Worm (Caenorhabditis elegans) whole organism, young adult: ENCODE data around the gene kin-30.
"Not testable (repeated sequence)": the region's sequence is repeated elsewhere in the genome, so short reads cannot be mapped to it uniquely, and the experiment has no call there.

Source experiments
- B0035.1 ChIP-seq: sonication (generic microtip); optimal IDR thresholded peaks from 2 replicates; lab custom pipeline; 2016; ENCODE audit warnings: missing genetic modification characterization, mild to moderate bottlenecking, missing compliant biosample characterization, missing genotype, missing genetic modification reagents
- B0336.3 ChIP-seq: fragments of 200-800 bp; sonication (Bioruptor generic); IDR thresholded peaks from 2 replicates; pipeline ENCODE4 v1.3.6; 2022; ENCODE audit warnings: missing genetic modification characterization, missing compliant biosample characterization
- D2030.7 ChIP-seq: fragments of 200-800 bp; sonication (Bioruptor generic); IDR thresholded peaks from 2 replicates; pipeline ENCODE4 v1.3.6; 2022; ENCODE audit warnings: missing genetic modification reagents, missing genetic modification characterization, missing compliant biosample characterization
- F33H1.4 ChIP-seq: fragments of 200-800 bp; sonication (Bioruptor generic); IDR thresholded peaks from 2 replicates; pipeline ENCODE4 v1.3.6; 2022; ENCODE audit warnings: missing genetic modification reagents, missing genetic modification characterization, missing compliant biosample characterization
- F37B4.10 ChIP-seq: fragments of 200-800 bp; sonication (Bioruptor generic); IDR thresholded peaks from 2 replicates; pipeline ENCODE4 v1.3.6; 2022; ENCODE audit warnings: missing genetic modification characterization, missing compliant biosample characterization
- F39B2.1 ChIP-seq: fragments of 200-800 bp; sonication (Bioruptor generic); IDR thresholded peaks from 2 replicates; pipeline ENCODE4 v1.3.6; 2022; ENCODE audit warnings: missing genetic modification reagents, missing genetic modification characterization, missing compliant biosample characterization
- F57A8.1 ChIP-seq: fragments of 200-800 bp; sonication (Bioruptor generic); optimal IDR thresholded peaks from 2 replicates; lab custom pipeline; 2018; ENCODE audit warnings: mild to moderate bottlenecking, missing genetic modification characterization, moderate library complexity, missing compliant biosample characterization
- F57C9.4 ChIP-seq: sonication (generic microtip); optimal IDR thresholded peaks from 2 replicates; lab custom pipeline; 2017; ENCODE audit warnings: mild to moderate bottlenecking, missing genetic modification characterization, missing compliant biosample characterization
- Y53F4B.3 ChIP-seq: fragments of 200-800 bp; sonication (Bioruptor generic); IDR thresholded peaks from 2 replicates; pipeline ENCODE4 v1.3.6; 2022; ENCODE audit warnings: missing genetic modification reagents, missing genetic modification characterization, missing compliant biosample characterization
- Y56A3A.18 ChIP-seq: fragments of 200-800 bp; sonication (Bioruptor generic); IDR thresholded peaks from 2 replicates; pipeline ENCODE4 v1.3.6; 2022; ENCODE audit warnings: missing genetic modification reagents, missing genetic modification characterization, missing compliant biosample characterization
- Y67H2A.10 ChIP-seq: fragments of 200-800 bp; sonication (Bioruptor generic); conservative IDR thresholded peaks from 2 replicates; pipeline ENCODE4 v1.3.6; 2022; ENCODE audit warnings: missing genetic modification reagents, missing genetic modification characterization, missing compliant biosample characterization
- ama-1 ChIP-seq, 3 experiments: fragments of 150-350 bp in 1 of 3; sonication (generic microtip) in 2 of 3; optimal IDR thresholded peaks; 2 replicates each; lab custom pipeline; 2014 to 2018; ENCODE audit warnings: missing biosample characterization in 2 of 3, missing genetic modification characterization in 2 of 3, missing genetic modification reagents in 2 of 3
- attf-3 ChIP-seq: fragments of 200-800 bp; sonication (Bioruptor generic); conservative IDR thresholded peaks from 2 replicates; pipeline ENCODE4 v1.3.6; 2022; ENCODE audit warnings: missing genetic modification reagents, missing genetic modification characterization, missing compliant biosample characterization
- attf-6 ChIP-seq: fragments of 200-800 bp; sonication (Bioruptor generic); IDR thresholded peaks from 2 replicates; pipeline ENCODE4 v1.3.6; 2022; ENCODE audit warnings: missing genetic modification reagents, missing genetic modification characterization, missing compliant biosample characterization
- ccch-3 ChIP-seq: fragments of 200-800 bp; sonication (Bioruptor generic); optimal IDR thresholded peaks from 2 replicates; lab custom pipeline; 2018; ENCODE audit warnings: mild to moderate bottlenecking, missing genetic modification characterization, missing compliant biosample characterization
- ceh-79 ChIP-seq: sonication (generic microtip); optimal IDR thresholded peaks from 2 replicates; lab custom pipeline; 2017; ENCODE audit warnings: mild to moderate bottlenecking, missing genetic modification characterization, missing compliant biosample characterization
- chd-7 ChIP-seq: sonication (generic microtip); optimal IDR thresholded peaks from 2 replicates; lab custom pipeline; 2016; ENCODE audit warnings: mild to moderate bottlenecking, missing genetic modification characterization, moderate library complexity, missing compliant biosample characterization
- dox-1 ChIP-seq: fragments of 200-800 bp; sonication (Bioruptor generic); IDR thresholded peaks from 2 replicates; pipeline ENCODE4 v1.3.6; 2022; ENCODE audit warnings: missing genetic modification reagents, missing genetic modification characterization, missing compliant biosample characterization
- efl-1 ChIP-seq: fragments of 150-350 bp; optimal IDR thresholded peaks from 2 replicates; lab custom pipeline; 2014; ENCODE audit warnings: missing biosample characterization, missing genetic modification reagents, missing genetic modification characterization
- egl-18 ChIP-seq: fragments of 200-800 bp; sonication (Bioruptor generic); IDR thresholded peaks from 2 replicates; pipeline ENCODE4 v1.3.6; 2022; ENCODE audit warnings: missing genetic modification reagents, missing genetic modification characterization, missing compliant biosample characterization
- him-1 ChIP-seq: sonication (generic microtip); optimal IDR thresholded peaks from 2 replicates; lab custom pipeline; 2016; ENCODE audit warnings: missing genotype, missing genetic modification reagents, missing genetic modification characterization, missing compliant biosample characterization
- hlh-12 ChIP-seq: sonication (generic microtip); optimal IDR thresholded peaks from 2 replicates; lab custom pipeline; 2016; ENCODE audit warnings: missing genetic modification characterization, missing compliant biosample characterization
- hmg-20 ChIP-seq: fragments of 200-800 bp; sonication (Bioruptor generic); IDR thresholded peaks from 2 replicates; pipeline ENCODE4 v1.3.6; 2022; ENCODE audit warnings: missing genetic modification reagents, missing genetic modification characterization, missing compliant biosample characterization
- hrde-1 ChIP-seq: sonication (generic microtip); optimal IDR thresholded peaks from 2 replicates; lab custom pipeline; 2016; ENCODE audit warnings: missing genetic modification characterization, mild to moderate bottlenecking, missing compliant biosample characterization, moderate library complexity, missing genotype, missing genetic modification reagents, borderline replicate concordance
- lag-1 ChIP-seq: fragments of 200-800 bp; sonication (Bioruptor generic); IDR thresholded peaks from 2 replicates; pipeline ENCODE4 v1.3.6; 2022; ENCODE audit warnings: missing genetic modification reagents, missing genetic modification characterization, missing compliant biosample characterization
- let-526 ChIP-seq: fragments of 200-800 bp; sonication (Bioruptor generic); IDR thresholded peaks from 2 replicates; pipeline ENCODE4 v1.3.6; 2022; ENCODE audit warnings: missing genetic modification reagents, missing genetic modification characterization, missing compliant biosample characterization
- let-607 ChIP-seq, 2 experiments: fragments of 200-800 bp in 1 of 2; sonication (Bioruptor generic) in 1 of 2; sonication (generic microtip) in 1 of 2; optimal IDR thresholded peaks; 2 replicates each; lab custom pipeline; 2016 to 2018; ENCODE audit warnings: mild to moderate bottlenecking in 2 of 2, missing compliant biosample characterization in 2 of 2, missing genetic modification characterization in 2 of 2, moderate library complexity in 2 of 2, missing genotype in 1 of 2
- nfya-1 ChIP-seq: sonication (generic microtip); optimal IDR thresholded peaks from 2 replicates; lab custom pipeline; 2017; ENCODE audit warnings: antibody characterized with exemption, missing compliant biosample characterization, missing genetic modification characterization, borderline replicate concordance; ENCODE audit not compliant: insufficient read depth
- nfya-2 ChIP-seq: fragments of 200-800 bp; sonication (Bioruptor generic); IDR thresholded peaks from 2 replicates; pipeline ENCODE4 v1.3.6; 2022; ENCODE audit warnings: missing genetic modification reagents, missing genetic modification characterization, missing compliant biosample characterization
- nfyb-1 ChIP-seq: fragments of 200-800 bp; sonication (Bioruptor generic); IDR thresholded peaks from 2 replicates; pipeline ENCODE4 v1.3.6; 2022; ENCODE audit warnings: missing genetic modification reagents, missing genetic modification characterization, missing compliant biosample characterization
- rpc-1 ChIP-seq, 2 experiments: fragments of 150-350 bp in 1 of 2; sonication (generic microtip) in 1 of 2; optimal IDR thresholded peaks; 2 replicates each; lab custom pipeline; 2014 to 2018; ENCODE audit warnings: missing biosample characterization in 1 of 2, missing genetic modification characterization in 1 of 2, missing genetic modification reagents in 1 of 2, missing genotype in 1 of 2
- sea-2 ChIP-seq: fragments of 200-800 bp; sonication (Bioruptor generic); IDR thresholded peaks from 2 replicates; pipeline ENCODE4 v1.3.6; 2022; ENCODE audit warnings: missing genetic modification characterization, missing compliant biosample characterization
- zfh-2 ChIP-seq: fragments of 200-800 bp; sonication (Bioruptor generic); conservative IDR thresholded peaks from 2 replicates; pipeline ENCODE4 v1.3.6; 2022; ENCODE audit warnings: missing genetic modification reagents, missing genetic modification characterization, missing compliant biosample characterization
- ztf-22 ChIP-seq: fragments of 200-800 bp; sonication (Bioruptor generic); optimal IDR thresholded peaks from 2 replicates; lab custom pipeline; 2018; ENCODE audit warnings: mild to moderate bottlenecking, missing genetic modification characterization, moderate library complexity, missing compliant biosample characterization
- ztf-28 ChIP-seq: fragments of 200-800 bp; sonication (Bioruptor generic); IDR thresholded peaks from 2 replicates; pipeline ENCODE4 v1.3.6; 2022; ENCODE audit warnings: missing genetic modification reagents, missing genetic modification characterization, missing compliant biosample characterization
- ztf-3 ChIP-seq: fragments of 200-800 bp; sonication (Bioruptor generic); optimal IDR thresholded peaks from 2 replicates; lab custom pipeline; 2018; ENCODE audit warnings: mild to moderate bottlenecking, missing genetic modification characterization, missing compliant biosample characterization

The kin-30 gene

ce11 chrV:15207681-15208080 lies 36.9 kb upstream of the kin-30 start, which contains the start of gene C41G6.12:
C41G6.12 (minus strand) TSS chrV:15207781.
- not testable (repeated sequence) for TF ChIP-seq B0035.1; B0336.3 (GFP tag; lab: Robert Waterston, UW); Y56A3A.18

ce11 chrV:15211869-15212268 lies 32.7 kb upstream of the kin-30 start, which contains the start of gene sri-24:
sri-24 (plus strand) TSS chrV:15212169.
- TF ChIP-seq F37B4.10; chd-7 (tag; lab: Kevin White, UChicago); ztf-22 (GFP tag; lab: Kevin White, UChicago): not testable (repeated sequence)
- TF ChIP-seq, all 124 proteins: peak for 0; not testable (repeated sequence) for 124

DNA sequence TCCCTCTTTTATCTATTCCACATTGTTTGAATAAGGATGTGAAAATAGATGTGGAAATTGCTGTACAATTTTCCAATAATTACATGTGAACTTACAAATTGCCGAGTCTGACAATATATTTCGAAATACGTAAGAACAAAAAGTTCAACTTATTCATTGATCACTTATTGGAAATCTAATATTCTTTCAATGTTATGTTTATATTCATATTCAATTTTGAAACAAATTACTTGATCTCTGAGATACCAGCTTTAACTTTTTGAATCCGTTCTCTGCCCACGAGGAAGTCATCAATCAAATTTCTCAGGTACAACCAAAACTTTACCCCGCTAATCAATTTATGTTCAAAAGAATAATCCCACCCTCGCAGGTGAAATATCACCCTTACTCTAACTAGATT lies 29.4 kb upstream of the kin-30 start, which contains the start of gene sri-26:
Gene sri-26 (plus strand): TSS at position 301 of the 400 bp plus-strand sequence.
- TF ChIP-seq zfh-2, egl-18, sea-2 (GFP tag; lab: Robert Waterston, UW): not testable (repeated sequence)

DNA sequence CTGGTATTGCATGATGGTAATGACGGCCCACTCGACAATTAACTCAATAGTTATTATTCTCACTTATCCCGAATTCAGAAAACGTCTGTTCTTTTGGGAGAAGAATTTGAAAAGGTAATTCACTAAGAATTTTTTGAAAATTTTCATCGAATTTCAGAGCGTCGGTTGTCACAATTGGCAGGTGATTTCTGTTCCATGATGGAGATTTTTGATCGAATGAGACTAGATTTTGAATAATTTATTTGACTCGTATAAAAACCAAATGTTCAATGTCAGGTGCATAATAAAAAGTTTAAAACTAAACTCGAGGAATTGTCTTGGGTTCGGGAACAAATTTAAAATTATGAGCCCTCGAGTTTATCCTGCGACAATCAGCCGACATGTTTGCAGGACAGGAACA lies 27.9 kb upstream of the kin-30 start, which contains the start of gene sri-25:
Gene sri-25 (plus strand): TSS at position 301 of the 400 bp plus-strand sequence.
- TF ChIP-seq nfya-2, result no peak
- no peak for TF ChIP-seq ztf-28 (GFP tag; lab: Robert Waterston, UW)
- no peak for TF ChIP-seq ama-1 (optimal IDR thresholded peaks at IDR 0.05; lab: Kevin White, UChicago)
- TF ChIP-seq ama-1 (GFP tag; optimal IDR thresholded peaks at IDR 0.05; lab: Kevin White, UChicago), result no peak
- no peak for TF ChIP-seq attf-3
- TF ChIP-seq D2030.7 (GFP tag; lab: Robert Waterston, UW), result no peak
- no peak for TF ChIP-seq F33H1.4
- TF ChIP-seq ccch-3, result no peak
- TF ChIP-seq efl-1 (GFP tag; lab: Kevin White, UChicago), result no peak
- no peak for TF ChIP-seq hmg-20 (GFP tag; lab: Robert Waterston, UW)
- no peak for TF ChIP-seq attf-6 (GFP tag; lab: Robert Waterston, UW)
- TF ChIP-seq ztf-3 (GFP tag; lab: Kevin White, UChicago), result no peak
- TF ChIP-seq ztf-22 (GFP tag; lab: Kevin White, UChicago), result no peak
- no peak for TF ChIP-seq B0035.1
- TF ChIP-seq F57A8.1, result no peak

DNA sequence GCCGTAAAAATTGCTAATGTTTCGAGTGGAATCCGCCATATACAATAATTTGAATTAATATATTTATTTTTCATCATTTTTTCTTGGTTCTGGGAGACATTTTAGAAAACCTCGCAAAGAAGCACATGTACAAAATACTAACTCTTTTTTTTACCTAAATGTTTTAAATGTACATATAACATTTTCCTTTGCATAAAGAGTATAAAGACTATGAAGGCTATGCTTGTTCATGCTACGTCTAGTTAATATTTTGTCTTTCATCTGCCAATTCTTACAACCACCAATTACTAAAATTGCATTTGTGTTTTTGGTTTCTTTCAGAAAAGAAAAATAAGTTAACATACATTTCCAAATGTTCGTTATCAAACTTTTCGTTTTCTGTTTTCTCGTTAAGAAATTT lies 23.2 kb upstream of the kin-30 start, which contains the start of gene irld-25:
Gene irld-25 (plus strand): TSS at position 301 of the 400 bp plus-strand sequence.
- TF ChIP-seq Y67H2A.10 (GFP tag; lab: Robert Waterston, UW) (no peak), rpc-1 (optimal IDR thresholded peaks at IDR 0.05; lab: Kevin White, UChicago) (no peak), rpc-1 (tag; optimal IDR thresholded peaks at IDR 0.05; lab: Kevin White, UChicago) (no peak), lag-1 (GFP tag; lab: Robert Waterston, UW) (no peak), nfya-1 (no peak), Y53F4B.3 (GFP tag; lab: Robert Waterston, UW) (no peak), ceh-79 (no peak), let-607 (tag; optimal IDR thresholded peaks at IDR 0.05; lab: Kevin White, UChicago) (no peak), ztf-28 (GFP tag; lab: Robert Waterston, UW) (no peak), let-526 (GFP tag; lab: Robert Waterston, UW) (no peak), him-1 (tag; lab: Kevin White, UChicago) (no peak), dox-1 (GFP tag; lab: Robert Waterston, UW) (no peak), hrde-1 (no peak), nfyb-1 (GFP tag; lab: Robert Waterston, UW) (no peak), F39B2.1 (GFP tag; lab: Robert Waterston, UW) (no peak), F57C9.4 (tag; lab: Kevin White, UChicago) (no peak), hlh-12 (tag; lab: Kevin White, UChicago) (no peak), ama-1 (optimal IDR thresholded peaks at IDR 0.05; lab: Kevin White, UChicago) (no peak), ama-1 (GFP tag; optimal IDR thresholded peaks at IDR 0.05; lab: Kevin White, UChicago) (no peak)
